Worm (Caenorhabditis elegans): ENCODE data around the gene C25E10.5.

The C25E10.5 gene

DNA sequence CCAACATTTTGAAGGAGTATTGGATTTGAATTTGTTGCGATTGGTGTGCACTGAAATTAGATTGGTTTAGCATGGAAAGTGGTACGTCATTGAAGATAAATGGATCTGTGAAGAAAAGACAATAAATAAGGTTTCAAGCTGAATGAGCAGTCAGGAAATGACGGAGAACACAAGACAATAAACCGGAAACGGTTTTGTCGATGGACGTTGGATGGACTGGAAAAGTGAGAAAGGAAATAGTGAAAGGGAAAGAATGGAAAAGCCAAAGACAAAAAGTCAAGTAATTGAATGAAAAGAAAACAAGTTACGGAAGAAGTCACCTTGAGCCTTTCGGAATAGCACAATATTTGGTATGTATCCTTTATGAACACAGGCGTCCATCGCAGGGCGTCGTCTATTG lies 45.9 kb downstream of the C25E10.5 start, which contains the start of gene T27E4.7:
T27E4.7 (minus strand) TSS at position 50 of the 400 bp plus-strand sequence.
- TF ChIP-seq him-1 (tag; optimal IDR thresholded peaks at IDR 0.05) (no peak), W03F9.2 (tag; optimal IDR thresholded peaks at IDR 0.05) (no peak), dao-5 (tag; optimal IDR thresholded peaks at IDR 0.05) (no peak)

ce11 chrV:9078067-9078581 lies 47.8 kb downstream of the C25E10.5 start:
- TF ChIP-seq W03F9.2 (tag; optimal IDR thresholded peaks at IDR 0.05) (no peak), dao-5 (tag; optimal IDR thresholded peaks at IDR 0.05) (no peak), him-1 (tag; optimal IDR thresholded peaks at IDR 0.05) (no peak)

ce11 chrV:9078815-9079525 lies 48.6 kb downstream of the C25E10.5 start:
- no peak for TF ChIP-seq dao-5 (tag; optimal IDR thresholded peaks at IDR 0.05)
- TF ChIP-seq W03F9.2 (tag; optimal IDR thresholded peaks at IDR 0.05), result no peak
- no peak for TF ChIP-seq him-1 (tag; optimal IDR thresholded peaks at IDR 0.05)

DNA sequence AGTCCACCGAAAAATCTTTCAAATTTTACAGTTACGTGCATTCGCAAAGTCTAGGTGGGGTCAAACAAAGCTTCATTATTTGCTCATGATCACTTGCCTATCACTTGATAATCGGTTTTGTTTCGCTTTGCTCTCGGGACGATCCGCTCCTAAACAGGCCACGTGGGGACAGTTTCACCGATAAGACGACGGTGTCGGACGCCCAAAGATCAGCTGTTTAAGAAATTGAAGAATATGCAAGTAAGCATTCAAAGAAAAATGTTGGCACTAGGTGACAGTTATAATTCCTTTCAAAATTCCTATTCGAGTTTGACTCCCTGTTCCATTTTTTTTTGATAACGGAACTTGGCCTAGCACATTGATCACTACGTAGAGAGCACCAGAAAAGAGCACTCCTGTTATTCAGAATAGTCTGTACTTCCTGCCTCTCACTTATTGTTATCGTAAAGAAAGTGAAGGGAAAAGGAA lies 49.7 kb downstream of the C25E10.5 start:
- TF ChIP-seq him-1 (tag; optimal IDR thresholded peaks at IDR 0.05) (no peak), dao-5 (tag; optimal IDR thresholded peaks at IDR 0.05) (no peak), W03F9.2 (tag; optimal IDR thresholded peaks at IDR 0.05) (no peak)

- no peak for TF ChIP-seq W03F9.2 (tag; optimal IDR thresholded peaks at IDR 0.05)
- no peak for TF ChIP-seq dao-5 (tag; optimal IDR thresholded peaks at IDR 0.05)
- no peak for TF ChIP-seq him-1 (tag; optimal IDR thresholded peaks at IDR 0.05)
These were observed 51.1 kb downstream of the C25E10.5 start for ce11 chrV:9081410-9081809.
